Fruit fly (Drosophila melanogaster): ENCODE measurements around the gene CG11858.
A peak's percentile ranks its signal among the peaks of the same experiment; 100 is the strongest.

The CG11858 gene

DNA sequence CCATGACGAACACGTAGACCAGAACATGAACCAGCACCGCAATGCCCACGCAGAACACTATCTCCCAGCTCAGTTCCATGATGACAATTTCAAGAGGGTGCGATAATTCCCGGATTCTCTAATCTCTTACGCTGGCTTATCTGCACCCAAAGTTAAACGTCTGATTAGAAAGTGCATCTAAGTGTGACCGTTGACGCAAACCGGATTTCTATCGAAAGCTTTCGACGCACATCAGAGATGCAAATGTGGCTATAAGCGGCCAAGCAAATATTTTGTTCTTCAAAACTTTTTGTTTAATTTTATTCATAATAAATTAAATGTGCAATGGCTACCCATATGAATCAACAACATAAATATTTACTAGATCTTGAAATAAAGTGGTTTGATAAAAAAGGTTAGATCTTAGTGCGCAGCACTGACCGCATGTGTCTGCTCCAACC, at the start of gene CG11858, which contains the start of gene Kdsr:
Gene CG11858, plus strand, starts transcription at position 420 of the 440 bp plus-strand sequence.
Gene Kdsr, minus strand, starts transcription at position 177 of the 440 bp plus-strand sequence.
- no peak for TF ChIP-seq CTCF (optimal IDR thresholded peaks at IDR 0.05)
- TF ChIP-seq CG8478 (optimal IDR thresholded peaks at IDR 0.05) = no peak

DNA sequence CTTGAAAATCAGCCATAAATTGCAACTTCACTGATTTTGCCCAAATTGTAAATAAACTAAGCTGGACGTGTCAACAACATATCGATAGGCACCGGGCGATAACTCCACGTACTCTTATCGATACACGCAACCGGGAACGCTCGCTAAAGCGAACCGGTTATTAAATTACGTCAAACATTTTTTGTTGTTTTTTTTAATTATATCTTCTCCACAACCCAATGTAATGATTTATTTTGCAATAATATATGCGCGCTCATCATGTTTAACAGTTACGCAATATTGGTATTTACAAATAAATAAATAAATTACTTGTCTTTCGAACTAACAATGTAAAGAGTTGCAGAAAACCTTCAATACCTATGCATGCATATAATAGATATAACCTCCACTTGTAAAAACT, 47.4 kb upstream of the CG11858 start, which contains the start of gene Saysd1:
Gene Saysd1, minus strand, starts transcription at position 66 of the 400 bp plus-strand sequence.
- TF ChIP-seq CG8478 (optimal IDR thresholded peaks at IDR 0.05) (no peak), CTCF (optimal IDR thresholded peaks at IDR 0.05) (no peak)

DNA sequence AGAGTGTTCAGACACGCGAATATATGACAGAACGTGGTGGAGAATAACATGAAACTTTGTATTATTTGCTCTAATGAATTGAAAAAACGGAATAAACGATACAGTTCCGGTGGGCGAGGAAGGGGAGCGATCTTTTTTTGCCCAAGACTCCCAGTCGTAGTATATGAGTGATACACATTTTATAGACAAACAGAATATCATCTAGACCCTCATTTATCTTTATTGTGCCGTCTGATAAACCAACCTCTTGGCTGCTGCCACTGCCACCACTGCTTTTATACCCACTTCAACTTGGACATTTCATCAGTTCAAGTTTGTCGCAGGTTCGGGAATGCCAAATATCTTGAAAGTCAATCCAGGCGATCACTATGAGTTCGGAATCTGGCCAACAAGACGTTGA, 46.5 kb upstream of the CG11858 start, which contains the start of gene CG31106:
Gene CG31106, plus strand, starts transcription at position 301 of the 400 bp plus-strand sequence.
- TF ChIP-seq CG8478 (optimal IDR thresholded peaks at IDR 0.05) (no peak), CTCF (optimal IDR thresholded peaks at IDR 0.05) (no peak)

DNA sequence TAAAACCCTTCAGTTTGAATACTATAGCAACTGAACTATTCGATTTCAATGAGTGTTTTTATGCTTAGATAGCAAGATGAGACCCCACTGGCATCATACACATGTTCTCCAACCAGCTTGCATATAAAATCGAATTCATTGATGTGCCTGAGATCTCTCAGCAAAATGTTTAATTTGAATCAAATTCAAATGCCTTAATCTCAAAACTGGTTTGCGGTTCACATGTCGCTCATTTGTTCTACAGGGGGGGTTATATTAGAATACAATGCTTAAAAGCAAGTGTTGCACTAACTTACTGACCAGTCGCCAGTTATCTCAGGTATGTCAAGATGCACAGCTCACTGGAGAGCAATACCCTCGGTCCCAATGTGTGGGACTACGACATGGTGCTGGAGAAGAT, 43.5 kb upstream of the CG11858 start, which contains the start of gene CG31103:
Gene CG31103, plus strand, starts transcription at position 301 of the 400 bp plus-strand sequence.
- TF ChIP-seq CG8478 (optimal IDR thresholded peaks at IDR 0.05) = no peak
- no peak for TF ChIP-seq CTCF (optimal IDR thresholded peaks at IDR 0.05)

DNA sequence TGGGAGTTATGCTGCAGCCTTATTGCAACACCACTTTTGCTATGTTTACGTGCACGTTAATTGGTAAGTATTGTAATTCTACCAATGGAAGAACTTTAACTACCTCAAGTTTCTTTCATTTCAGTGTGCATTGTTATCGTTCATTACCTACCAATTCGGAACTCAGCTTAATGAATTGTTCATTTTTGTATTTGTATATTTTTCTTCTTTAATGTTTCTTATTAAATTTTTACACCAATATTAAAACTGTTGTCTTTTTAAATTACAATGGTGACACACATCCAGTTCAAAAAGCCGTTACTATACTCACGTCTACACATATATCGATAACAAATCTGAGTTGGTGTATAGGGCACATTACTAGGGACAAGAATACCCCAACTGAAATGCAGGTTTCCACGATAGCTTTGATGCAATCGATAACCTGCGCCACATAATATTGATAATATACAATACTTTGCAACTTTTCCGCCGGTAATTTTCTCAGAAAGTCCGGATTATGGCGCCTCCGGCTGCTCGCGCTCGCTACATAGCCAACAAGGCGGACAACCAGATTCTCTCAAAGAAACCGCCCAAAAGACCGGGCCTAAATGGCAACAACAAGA, 41.2 kb upstream of the CG11858 start, which contains the start of gene Alg9:
Gene Alg9, plus strand, starts transcription at position 387 of the 605 bp plus-strand sequence.
- TF ChIP-seq CTCF (optimal IDR thresholded peaks at IDR 0.05) (peak in 1 of 2 experiments; percentile 2), CG8478 (optimal IDR thresholded peaks at IDR 0.05) (no peak)

- TF ChIP-seq CTCF (optimal IDR thresholded peaks at IDR 0.05) = no peak
- no peak for TF ChIP-seq CG8478 (optimal IDR thresholded peaks at IDR 0.05)
These were observed 37.1 kb upstream of the CG11858 start for dm6 chr3R:25225483-25225882.

DNA sequence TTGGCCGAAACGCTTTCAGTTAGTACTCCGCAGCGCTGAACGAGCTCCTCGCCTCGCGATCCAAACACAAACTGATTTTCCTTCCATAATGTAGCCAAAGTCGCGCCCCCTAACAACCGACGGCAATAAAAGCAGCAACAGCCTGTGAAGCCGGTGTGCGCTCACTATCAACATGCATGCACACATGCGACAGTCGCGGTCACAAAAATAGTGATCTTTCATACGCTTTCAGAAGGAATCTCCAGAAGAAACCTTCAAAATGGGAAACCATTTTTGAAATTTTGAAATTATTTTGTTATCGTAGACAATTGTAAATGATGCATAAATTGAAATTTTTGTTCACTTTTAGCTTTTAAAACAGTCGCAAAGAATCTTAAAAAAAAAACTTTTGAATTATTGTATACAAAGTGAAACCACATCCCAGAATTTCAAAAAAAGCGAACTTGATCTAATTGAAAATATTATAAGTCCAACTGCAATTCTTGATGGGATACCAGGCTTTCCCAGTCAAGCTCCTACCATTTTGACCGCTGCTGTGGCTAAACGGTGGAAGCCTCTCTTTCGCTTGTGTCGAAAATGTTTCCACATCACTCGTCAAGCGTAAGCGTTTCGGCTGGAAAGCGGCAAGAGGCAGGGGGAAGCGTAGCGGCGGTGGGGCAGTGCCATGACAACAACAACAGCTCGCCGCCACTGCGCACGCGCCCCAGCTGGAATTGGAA, 30.1 kb upstream of the CG11858 start, which contains the start of gene Cad96Cb:
Gene Cad96Cb, minus strand, starts transcription at position 51 of the 719 bp plus-strand sequence.
- TF ChIP-seq CG8478 (optimal IDR thresholded peaks at IDR 0.05) (no peak), CTCF (optimal IDR thresholded peaks at IDR 0.05) (no peak)

DNA sequence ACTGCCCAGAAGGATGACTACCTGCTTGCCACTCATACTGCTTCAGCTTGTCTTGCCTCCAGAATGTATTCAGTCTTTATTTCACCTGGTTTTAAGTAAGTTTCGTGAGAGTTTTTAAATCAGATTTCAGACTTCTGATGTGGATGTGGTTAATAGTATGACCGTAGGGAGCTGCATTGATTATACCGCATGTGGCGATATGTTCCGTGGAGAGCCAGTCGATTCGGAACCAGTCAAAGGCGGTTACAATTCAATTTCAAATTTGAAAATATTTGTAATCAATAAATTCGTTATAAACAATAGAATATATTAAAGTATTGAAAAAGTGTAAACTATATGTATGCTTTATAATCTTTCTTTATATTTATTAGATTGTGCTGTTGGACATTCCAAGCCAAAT, 27.2 kb upstream of the CG11858 start, which contains the start of gene Sil1:
Gene Sil1, minus strand, starts transcription at position 168 of the 400 bp plus-strand sequence.
- peak in 1 of 2 experiments; percentile 8 for TF ChIP-seq CTCF (optimal IDR thresholded peaks at IDR 0.05)
- no peak for TF ChIP-seq CG8478 (optimal IDR thresholded peaks at IDR 0.05)

- TF ChIP-seq CTCF (optimal IDR thresholded peaks at IDR 0.05) = no peak
These were observed 26.4 kb upstream of the CG11858 start for dm6 chr3R:25236121-25236520.

DNA sequence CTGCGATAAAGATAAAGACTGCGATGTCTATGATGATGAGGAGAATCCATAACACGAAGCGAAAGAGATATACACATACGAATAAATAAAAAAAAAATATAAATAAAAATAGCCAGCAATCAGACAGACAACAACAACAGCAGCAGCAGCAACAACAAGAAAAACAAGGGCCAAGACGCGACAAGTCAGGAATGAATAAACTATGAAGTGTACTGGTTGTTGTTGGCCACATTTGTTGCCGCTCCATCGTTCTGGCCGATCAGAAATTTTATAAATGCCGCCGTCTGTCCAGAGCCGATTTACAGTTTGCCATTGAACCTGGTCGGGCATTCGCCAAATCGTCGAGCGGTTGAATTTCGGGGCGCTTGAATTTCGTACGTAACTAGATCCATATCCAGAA, 25.2 kb upstream of the CG11858 start, which contains the start of gene Jhbp7:
Gene Jhbp7, plus strand, starts transcription at position 301 of the 400 bp plus-strand sequence.
- TF ChIP-seq CG8478 (optimal IDR thresholded peaks at IDR 0.05) (no peak), CTCF (optimal IDR thresholded peaks at IDR 0.05) (no peak)

- TF ChIP-seq CG8478 (optimal IDR thresholded peaks at IDR 0.05) (no peak), CTCF (optimal IDR thresholded peaks at IDR 0.05) (no peak)
These were observed 23.5 kb upstream of the CG11858 start for dm6 chr3R:25238771-25239700.

dm6 chr3R:25239880-25240279, 22.7 kb upstream of the CG11858 start, which contains the start of gene to:
Gene to, plus strand, starts transcription at chr3R:25240180.
- TF ChIP-seq CTCF (optimal IDR thresholded peaks at IDR 0.05) (no peak), CG8478 (optimal IDR thresholded peaks at IDR 0.05) (no peak)

DNA sequence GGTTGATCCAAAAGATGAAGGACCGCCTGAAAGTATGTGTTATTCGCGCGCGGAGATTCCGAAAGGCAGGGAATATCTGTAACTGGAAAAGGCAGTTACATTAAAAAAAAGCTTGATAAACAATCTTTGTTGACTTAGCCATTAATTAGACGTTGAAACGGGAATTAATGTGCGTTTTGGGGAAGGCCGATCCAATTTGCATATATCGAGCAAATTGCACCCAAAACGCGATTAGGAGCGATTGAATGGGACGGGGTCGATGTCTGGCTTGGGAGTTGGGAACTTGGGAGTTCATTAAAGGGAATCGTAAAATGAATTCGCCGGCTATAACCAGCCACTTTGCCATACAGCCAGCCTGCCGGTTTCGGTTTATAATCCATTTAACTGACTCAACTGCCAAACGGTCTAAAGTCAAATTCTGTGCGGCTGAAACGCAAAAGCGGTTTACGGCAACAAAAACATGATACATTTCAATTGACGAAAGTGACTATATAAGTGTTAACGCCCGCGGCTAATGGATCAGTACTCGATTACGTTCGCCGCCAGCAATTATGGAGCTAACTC, 21.0 kb upstream of the CG11858 start, which contains the start of gene CG11854:
Gene CG11854, plus strand, starts transcription at position 514 of the 564 bp plus-strand sequence.
- TF ChIP-seq CG8478 (optimal IDR thresholded peaks at IDR 0.05) (no peak), CTCF (optimal IDR thresholded peaks at IDR 0.05) (no peak)
